Worm (Caenorhabditis elegans): Measurements from ENCODE around the gene lit-1.

- TF ChIP-seq lin-11 (tag; optimal IDR thresholded peaks at IDR 0.05) (no peak), pha-4 (tag; optimal IDR thresholded peaks at IDR 0.05) (no peak), ceh-24 (tag; optimal IDR thresholded peaks at IDR 0.05) (no peak), ceh-31 (tag; optimal IDR thresholded peaks at IDR 0.05) (no peak), hlh-30 (tag; optimal IDR thresholded peaks at IDR 0.05; ENCODE audit: insufficient read depth) (no peak), ceh-18 (tag; optimal IDR thresholded peaks at IDR 0.05) (no peak), ahr-1 (tag; optimal IDR thresholded peaks at IDR 0.05) (no peak), mec-3 (tag; optimal IDR thresholded peaks at IDR 0.05; ENCODE audit: borderline replicate concordance) (no peak)
Measured at ce11 chrIII:13694048-13694447, 7.7 kb upstream of the lit-1 start.
